Worm (Caenorhabditis elegans): Measurements from ENCODE around the gene mrps-12.

Gene mrps-12

ce11 chrV:20850580-20850979 lies 12.7 kb downstream of the mrps-12 start, which contains the start of gene clec-264:
Gene clec-264 (minus strand): TSS chrV:20850701.
- no peak for TF ChIP-seq ceh-90 (tag; optimal IDR thresholded peaks at IDR 0.05)
- TF ChIP-seq snpc-4 (tag; optimal IDR thresholded peaks at IDR 0.05) = no peak
- no peak for TF ChIP-seq lin-13 (GFP tag; optimal IDR thresholded peaks at IDR 0.05)
- no peak for TF ChIP-seq unc-30 (tag; optimal IDR thresholded peaks at IDR 0.05)
- no peak for TF ChIP-seq nhr-20 (tag; optimal IDR thresholded peaks at IDR 0.05)
- TF ChIP-seq rnt-1 (tag; optimal IDR thresholded peaks at IDR 0.05) = peak; percentile 45
- TF ChIP-seq isw-1 (GFP tag; IDR thresholded peaks at IDR 0.05) = no peak

- no peak for TF ChIP-seq ceh-63 (GFP tag; optimal IDR thresholded peaks at IDR 0.05)
- TF ChIP-seq ces-1 (GFP tag; optimal IDR thresholded peaks at IDR 0.05) = no peak
- TF ChIP-seq swsn-7 (tag; optimal IDR thresholded peaks at IDR 0.05) = peak; percentile 61
- no peak for TF ChIP-seq egl-13 (tag; optimal IDR thresholded peaks at IDR 0.05)
- TF ChIP-seq unc-62 (GFP tag; optimal IDR thresholded peaks at IDR 0.05) = no peak
- peak; percentile 65 for TF ChIP-seq snpc-4 (tag; optimal IDR thresholded peaks at IDR 0.05)
- TF ChIP-seq lin-39 (tag; optimal IDR thresholded peaks at IDR 0.05) = peak; percentile 4
- TF ChIP-seq ceh-88 (GFP tag; IDR thresholded peaks at IDR 0.05) = no peak
- TF ChIP-seq unc-30 (tag; optimal IDR thresholded peaks at IDR 0.05) = no peak
- TF ChIP-seq sox-4 (tag; optimal IDR thresholded peaks at IDR 0.05) = peak; percentile 27
- peak; percentile 6 for TF ChIP-seq unc-130 (tag; optimal IDR thresholded peaks at IDR 0.05)
- TF ChIP-seq nhr-71 (tag; optimal IDR thresholded peaks at IDR 0.05) = peak; percentile 66
- TF ChIP-seq elt-3 (tag; optimal IDR thresholded peaks at IDR 0.05) = peak in 1 of 6 experiments; percentile 22
- TF ChIP-seq ceh-8 (GFP tag; optimal IDR thresholded peaks at IDR 0.05) = no peak
- no peak for TF ChIP-seq fos-1 (tag; optimal IDR thresholded peaks at IDR 0.05)
- TF ChIP-seq nhr-12 (tag; optimal IDR thresholded peaks at IDR 0.05) = no peak
- TF ChIP-seq ets-5 (GFP tag; IDR thresholded peaks at IDR 0.05) = no peak
- no peak for TF ChIP-seq zag-1 (tag; optimal IDR thresholded peaks at IDR 0.05)
- no peak for TF ChIP-seq zip-4 (GFP tag; optimal IDR thresholded peaks at IDR 0.05)
- TF ChIP-seq efl-3 (GFP tag; optimal IDR thresholded peaks at IDR 0.05) = no peak
- peak; percentile 71 for TF ChIP-seq snu-23 (GFP tag; optimal IDR thresholded peaks at IDR 0.05)
- TF ChIP-seq ztf-11 (tag; optimal IDR thresholded peaks at IDR 0.05) = peak in 1 of 2 experiments; percentile 17
- no peak for TF ChIP-seq lin-15B (tag; optimal IDR thresholded peaks at IDR 0.05)
- TF ChIP-seq nhr-20 (tag; optimal IDR thresholded peaks at IDR 0.05) = peak; percentile 63
- peak; percentile 68 for TF ChIP-seq nhr-47 (tag; optimal IDR thresholded peaks at IDR 0.05)
- no peak for TF ChIP-seq pqm-1 (tag; optimal IDR thresholded peaks at IDR 0.05)
- no peak for TF ChIP-seq hpl-2 (GFP tag; optimal IDR thresholded peaks at IDR 0.05)
- TF ChIP-seq nhr-84 (tag; optimal IDR thresholded peaks at IDR 0.05) = no peak
- TF ChIP-seq Y116A8C.19 (tag; optimal IDR thresholded peaks at IDR 0.05; ENCODE audit: borderline replicate concordance) = no peak
- no peak for TF ChIP-seq unc-98 (GFP tag; IDR thresholded peaks at IDR 0.05)
- TF ChIP-seq isw-1 (GFP tag; IDR thresholded peaks at IDR 0.05) = no peak
- no peak for TF ChIP-seq aly-2 (tag; optimal IDR thresholded peaks at IDR 0.05)
- peak; percentile 1 for TF ChIP-seq unc-86 (tag; optimal IDR thresholded peaks at IDR 0.05)
- no peak for TF ChIP-seq hlh-17 (GFP tag; optimal IDR thresholded peaks at IDR 0.05; ENCODE audit: borderline replicate concordance)
- TF ChIP-seq lin-13 (GFP tag; optimal IDR thresholded peaks at IDR 0.05) = peak; percentile 24
- no peak for TF ChIP-seq nhr-28 (tag; optimal IDR thresholded peaks at IDR 0.05)
- TF ChIP-seq lsy-2 (tag; optimal IDR thresholded peaks at IDR 0.05) = peak; percentile 59 to 71
- TF ChIP-seq C04F5.9 (tag; optimal IDR thresholded peaks at IDR 0.05) = no peak
- TF ChIP-seq mdl-1 (tag; optimal IDR thresholded peaks at IDR 0.05) = no peak
- no peak for TF ChIP-seq C16A3.4 (tag; optimal IDR thresholded peaks at IDR 0.05)
- no peak for TF ChIP-seq nhr-77 (tag; optimal IDR thresholded peaks at IDR 0.05)
- no peak for TF ChIP-seq jun-1 (tag; optimal IDR thresholded peaks at IDR 0.05)
- TF ChIP-seq grh-1 (GFP tag; IDR thresholded peaks at IDR 0.05) = no peak
- no peak for TF ChIP-seq nhr-11 (tag; optimal IDR thresholded peaks at IDR 0.05)
- TF ChIP-seq fkh-10 (GFP tag; optimal IDR thresholded peaks at IDR 0.05) = no peak
- TF ChIP-seq aha-1 (tag; optimal IDR thresholded peaks at IDR 0.05) = no peak
- TF ChIP-seq nhr-90 (tag; optimal IDR thresholded peaks at IDR 0.05; ENCODE audit: poor library complexity) = peak; percentile 56
- no peak for TF ChIP-seq pax-3 (tag; optimal IDR thresholded peaks at IDR 0.05)
These were observed 14.0 kb downstream of the mrps-12 start, which contains the start of gene ndua-1 for ce11 chrV:20851847-20852386. Gene ndua-1 (minus strand): TSS chrV:20851897.
